Worm (Caenorhabditis elegans) whole organism, late embryonic: Measurements from ENCODE around the gene ain-1.

Experiments used
- F13H6.1 ChIP-seq: sonication (generic microtip); optimal IDR thresholded peaks from 2 replicates; lab custom pipeline; 2016; ENCODE audit warnings: missing genetic modification characterization, missing compliant biosample characterization
- ahr-1 ChIP-seq: sonication (generic microtip); optimal IDR thresholded peaks from 2 replicates; lab custom pipeline; 2016; ENCODE audit warnings: missing genetic modification characterization, missing compliant biosample characterization
- ceh-6 ChIP-seq: fragments of 200-800 bp; sonication (Bioruptor generic); optimal IDR thresholded peaks from 2 replicates; lab custom pipeline; 2018; ENCODE audit warnings: mild to moderate bottlenecking, missing genetic modification characterization, missing compliant biosample characterization
- elt-2 ChIP-seq: sonication (generic microtip); optimal IDR thresholded peaks from 2 replicates; lab custom pipeline; 2016; ENCODE audit warnings: missing genetic modification reagents, missing genetic modification characterization, missing compliant biosample characterization
- hlh-13 ChIP-seq: fragments of 200-800 bp; sonication (Bioruptor generic); optimal IDR thresholded peaks from 2 replicates; lab custom pipeline; 2018; ENCODE audit warnings: mild to moderate bottlenecking, missing genetic modification characterization, missing compliant biosample characterization
- sox-2 ChIP-seq: fragments of 200-800 bp; sonication (Bioruptor generic); IDR thresholded peaks from 2 replicates; pipeline ENCODE4 v1.3.6; 2022; ENCODE audit warnings: missing genetic modification reagents, missing genetic modification characterization, missing compliant biosample characterization

- TF ChIP-seq hlh-13 (no peak), sox-2 (GFP tag; lab: Robert Waterston, UW) (no peak), ahr-1 (tag; lab: Kevin White, UChicago) (no peak), elt-2 (tag; lab: Kevin White, UChicago) (no peak), ceh-6 (GFP tag; lab: Kevin White, UChicago) (no peak), F13H6.1 (no peak)
These were observed 38.9 kb upstream of the ain-1 start for ce11 chrX:16574303-16574702.
